Fruit fly (Drosophila melanogaster) whole organism, wandering third instar larva: ENCODE results near the gene Ptip.

Experiments
- Abd-B ChIP-seq: fragments of >200 bp; optimal IDR thresholded peaks from 2 replicates; lab custom pipeline; 2017; ENCODE audit warnings: missing biosample characterization, missing genetic modification characterization
- CG32264 ChIP-seq: fragments of 200-800 bp; sonication (Bioruptor generic); optimal IDR thresholded peaks from 2 replicates; lab custom pipeline; 2016; ENCODE audit warnings: missing biosample characterization, missing genetic modification characterization
- CG9705 ChIP-seq: fragments of 200-800 bp; sonication (Bioruptor generic); optimal IDR thresholded peaks from 2 replicates; lab custom pipeline; 2018; ENCODE audit warnings: missing biosample characterization, mild to moderate bottlenecking, missing genetic modification characterization
- CrebA ChIP-seq: fragments of 200-800 bp; sonication (Bioruptor generic); optimal IDR thresholded peaks from 2 replicates; lab custom pipeline; 2016; ENCODE audit warnings: missing biosample characterization, mild to moderate bottlenecking, missing genetic modification characterization, borderline replicate concordance
- Dfd ChIP-seq: fragments of >200 bp; optimal IDR thresholded peaks from 2 replicates; lab custom pipeline; 2017; ENCODE audit warnings: missing biosample characterization, missing genetic modification characterization
- Dif ChIP-seq: fragments of 200-275, 200-300 bp; sonication (Bioruptor generic); optimal IDR thresholded peaks from 2 replicates; lab custom pipeline; 2018; ENCODE audit warnings: missing biosample characterization, missing genetic modification characterization; ENCODE audit not compliant: partially characterized antibody
- GATAd ChIP-seq: sonication (Bioruptor generic); optimal IDR thresholded peaks from 2 replicates; lab custom pipeline; 2016; ENCODE audit warnings: missing biosample characterization, missing genetic modification characterization
- HLH106 ChIP-seq: fragments of 200-800 bp; optimal IDR thresholded peaks from 3 replicates; lab custom pipeline; 2019; ENCODE audit warnings: missing biosample characterization, mild to moderate bottlenecking, missing genetic modification characterization, moderate library complexity
- Hnf4 ChIP-seq: fragments of 200-800 bp; sonication (Bioruptor generic); optimal IDR thresholded peaks from 2 replicates; lab custom pipeline; 2016; ENCODE audit warnings: missing biosample characterization, mild to moderate bottlenecking, missing genetic modification characterization
- Hr78 ChIP-seq: fragments of >200 bp; optimal IDR thresholded peaks from 2 replicates; lab custom pipeline; 2017; ENCODE audit warnings: missing biosample characterization, missing genetic modification characterization
- Hr83 ChIP-seq: fragments of 200-300 bp; sonication (Bioruptor generic); optimal IDR thresholded peaks from 2 replicates; lab custom pipeline; 2016; ENCODE audit warnings: missing biosample characterization, mild to moderate bottlenecking, missing genetic modification characterization, moderate library complexity; ENCODE audit not compliant: poor library complexity, severe bottlenecking
- Jra ChIP-seq: sonication (Bioruptor generic); optimal IDR thresholded peaks from 2 replicates; lab custom pipeline; 2016; ENCODE audit warnings: missing biosample characterization, missing genetic modification characterization
- Myc ChIP-seq: fragments of >200 bp; optimal IDR thresholded peaks from 2 replicates; lab custom pipeline; 2017
- N ChIP-seq: fragments of >200 bp; optimal IDR thresholded peaks from 2 replicates; lab custom pipeline; 2018; ENCODE audit warnings: missing biosample characterization, missing external identifiers, missing genetic modification characterization
- OdsH ChIP-seq: fragments of 200-800 bp; sonication (Bioruptor generic); optimal IDR thresholded peaks from 2 replicates; lab custom pipeline; 2016; ENCODE audit warnings: missing biosample characterization, mild to moderate bottlenecking, missing genetic modification characterization
- Rel ChIP-seq, 2 experiments: fragments of 200-800 bp; sonication (Bioruptor generic) in 1 of 2; optimal IDR thresholded peaks; 2 replicates in 1 of 2; 3 replicates in 1 of 2; lab custom pipeline; 2016 to 2019; ENCODE audit warnings: mild to moderate bottlenecking in 2 of 2, missing biosample characterization in 2 of 2, missing genetic modification characterization in 2 of 2, moderate library complexity in 1 of 2
- Sp1 ChIP-seq: fragments of 200-800 bp; sonication (Bioruptor generic); optimal IDR thresholded peaks from 3 replicates; lab custom pipeline; 2019; ENCODE audit warnings: missing biosample characterization, mild to moderate bottlenecking, missing genetic modification characterization, moderate library complexity
- Vsx2 ChIP-seq: fragments of 200-300, 225-300 bp; sonication (Bioruptor generic); optimal IDR thresholded peaks from 2 replicates; lab custom pipeline; 2018; ENCODE audit warnings: missing biosample characterization, missing genetic modification characterization; ENCODE audit not compliant: partially characterized antibody
- br ChIP-seq: fragments of 200-800 bp; sonication (Bioruptor generic); optimal IDR thresholded peaks from 2 replicates; lab custom pipeline; 2016; ENCODE audit warnings: missing biosample characterization, missing genetic modification characterization
- brk ChIP-seq: fragments of 200-800 bp; sonication (Bioruptor generic); optimal IDR thresholded peaks from 2 replicates; lab custom pipeline; 2016; ENCODE audit warnings: missing biosample characterization, mild to moderate bottlenecking, missing genetic modification characterization
- dl ChIP-seq, 2 experiments: fragments of 175-275, 200-275 bp in 1 of 2; fragments of 200-275 bp in 1 of 2; sonication (Bioruptor generic); optimal IDR thresholded peaks; lab custom pipeline; 2018; ENCODE audit warnings: mild to moderate bottlenecking in 2 of 2, missing biosample characterization in 2 of 2, missing genetic modification characterization in 2 of 2, moderate library complexity in 2 of 2; ENCODE audit not compliant: partially characterized antibody in 2 of 2, insufficient read depth in 1 of 2
- dmrt93B ChIP-seq: fragments of 200-800 bp; sonication (Bioruptor generic); optimal IDR thresholded peaks from 2 replicates; lab custom pipeline; 2018; ENCODE audit warnings: missing biosample characterization, mild to moderate bottlenecking, missing genetic modification characterization
- dsf ChIP-seq: sonication (Bioruptor generic); optimal IDR thresholded peaks from 2 replicates; lab custom pipeline; 2016; ENCODE audit warnings: missing biosample characterization, missing genetic modification characterization, borderline replicate concordance
- ey ChIP-seq: fragments of 200-800 bp; sonication (Bioruptor generic); optimal IDR thresholded peaks from 2 replicates; lab custom pipeline; 2016; ENCODE audit warnings: missing biosample characterization, missing genetic modification characterization
- foxo ChIP-seq, 2 experiments: fragments of 200-800 bp; sonication (Bioruptor generic); optimal IDR thresholded peaks; 2 replicates in 1 of 2; 3 replicates in 1 of 2; lab custom pipeline; 2016 to 2017; ENCODE audit warnings: missing biosample characterization in 2 of 2, missing genetic modification characterization in 2 of 2
- fru ChIP-seq: fragments of 200-800 bp; sonication (Bioruptor generic); optimal IDR thresholded peaks from 3 replicates; lab custom pipeline; 2016; ENCODE audit warnings: missing biosample characterization, mild to moderate bottlenecking, missing genetic modification characterization
- h ChIP-seq: fragments of 200-800 bp; sonication (Bioruptor generic); optimal IDR thresholded peaks from 3 replicates; lab custom pipeline; 2016; ENCODE audit warnings: missing biosample characterization, mild to moderate bottlenecking, missing genetic modification characterization
- jim ChIP-seq: fragments of 175-275, 200-325 bp; sonication (Bioruptor generic); optimal IDR thresholded peaks from 2 replicates; lab custom pipeline; 2016; ENCODE audit warnings: missing biosample characterization, mild to moderate bottlenecking, missing genetic modification characterization
- lola ChIP-seq: fragments of >200 bp; optimal IDR thresholded peaks from 2 replicates; lab custom pipeline; 2017; ENCODE audit warnings: missing biosample characterization, missing genetic modification characterization
- pan ChIP-seq: fragments of >200 bp; optimal IDR thresholded peaks from 2 replicates; lab custom pipeline; 2017
- psq ChIP-seq: fragments of 200-800 bp; sonication (Bioruptor generic); optimal IDR thresholded peaks from 3 replicates; lab custom pipeline; 2017; ENCODE audit warnings: missing biosample characterization, mild to moderate bottlenecking, missing genetic modification characterization, moderate library complexity
- rgr ChIP-seq: fragments of 200-800 bp; sonication (Bioruptor generic); optimal IDR thresholded peaks from 3 replicates; lab custom pipeline; 2016; ENCODE audit warnings: missing biosample characterization, mild to moderate bottlenecking, missing genetic modification characterization
- sage ChIP-seq: fragments of 200-800 bp; sonication (Bioruptor generic); optimal IDR thresholded peaks from 2 replicates; lab custom pipeline; 2016; ENCODE audit warnings: missing biosample characterization, mild to moderate bottlenecking, missing genetic modification characterization
- sv ChIP-seq: fragments of 200-800 bp; sonication (Bioruptor generic); optimal IDR thresholded peaks from 3 replicates; lab custom pipeline; 2016; ENCODE audit warnings: missing biosample characterization, missing genetic modification characterization
- tai ChIP-seq: sonication (Bioruptor generic); optimal IDR thresholded peaks from 2 replicates; lab custom pipeline; 2016; ENCODE audit warnings: missing biosample characterization, missing genetic modification characterization
- usp ChIP-seq: fragments of >200 bp; optimal IDR thresholded peaks from 2 replicates; lab custom pipeline; 2017; ENCODE audit warnings: missing biosample characterization, missing genetic modification characterization
- woc ChIP-seq: sonication (Bioruptor generic); optimal IDR thresholded peaks from 2 replicates; lab custom pipeline; 2016; ENCODE audit warnings: missing biosample characterization, mild to moderate bottlenecking, missing genetic modification characterization

The Ptip gene

DNA sequence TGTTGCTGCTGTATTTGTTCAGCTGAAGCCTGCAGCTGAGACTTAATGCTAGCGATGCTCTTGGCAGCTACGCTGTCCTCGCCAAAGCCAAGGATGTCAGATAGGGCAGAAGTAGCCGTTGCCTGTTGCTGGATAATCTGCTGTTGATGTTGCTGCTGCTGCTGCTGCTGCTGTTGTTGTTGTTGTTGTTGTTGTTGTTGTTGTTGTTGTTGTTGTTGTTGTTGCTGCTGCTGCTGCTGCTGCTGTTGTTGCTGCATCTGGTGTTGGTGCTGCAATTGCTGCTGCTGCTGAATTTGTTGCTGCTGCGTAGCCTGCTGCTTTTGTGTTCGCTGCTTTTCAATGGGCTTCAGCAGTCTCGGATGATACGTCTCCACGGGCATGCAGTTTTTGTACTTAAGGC is 1.4 kb downstream of the Ptip start:
- TF ChIP-seq jim (no peak), Dfd (GFP tag; lab: Kevin White, UChicago) (peak; percentile 88), Jra (GFP tag; lab: Kevin White, UChicago) (no peak)

DNA sequence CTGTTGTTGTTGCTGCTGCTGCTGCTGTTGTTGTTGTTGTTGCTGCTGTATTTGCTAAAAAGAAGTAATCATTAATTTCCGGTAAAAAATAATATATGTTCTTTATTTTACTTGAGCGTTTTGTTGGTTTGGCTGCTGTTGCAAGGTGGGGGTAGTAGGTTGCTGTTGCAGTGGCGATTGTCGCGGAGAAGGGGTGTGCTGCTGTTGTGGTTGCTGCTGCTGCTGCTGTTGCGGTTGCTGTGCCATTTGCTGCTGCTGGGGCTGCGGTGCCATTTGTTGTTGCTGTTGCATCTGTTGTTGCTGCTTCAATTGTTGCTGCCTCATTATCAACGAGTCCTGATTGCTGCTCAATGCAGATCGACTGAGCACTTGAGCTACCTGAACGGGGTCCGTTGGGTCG is 3.2 kb downstream of the Ptip start:
- TF ChIP-seq br (GFP tag; lab: Kevin White, UChicago) (no peak), Dfd (GFP tag; lab: Kevin White, UChicago) (peak; percentile 93), Abd-B (GFP tag; lab: Kevin White, UChicago) (no peak), Rel (GFP tag; optimal IDR thresholded peaks at IDR 0.05; lab: Kevin White, UChicago) (no peak), Rel (tag; optimal IDR thresholded peaks at IDR 0.05; lab: Kevin White, UChicago) (no peak), h (no peak)

- TF ChIP-seq CrebA (GFP tag; lab: Kevin White, UChicago) (no peak), psq (GFP tag; lab: Kevin White, UChicago) (peak; percentile 85)
Observed at dm6 chr3L:14006704-14007126, 22.2 kb downstream of the Ptip start.

dm6 chr3L:14005627-14006287 is 23.2 kb downstream of the Ptip start:
- TF ChIP-seq dsf, result no peak
- no peak for TF ChIP-seq N (GFP tag; lab: Kevin White, UChicago)
- TF ChIP-seq Myc (lab: Kevin White, UChicago), result no peak
- no peak for TF ChIP-seq Sp1
- no peak for TF ChIP-seq usp (GFP tag; lab: Kevin White, UChicago)
- TF ChIP-seq CG9705, result no peak
- no peak for TF ChIP-seq Vsx2 (GFP tag; lab: Kevin White, UChicago)
- TF ChIP-seq CrebA (GFP tag; lab: Kevin White, UChicago), result no peak
- TF ChIP-seq h, result no peak
- no peak for TF ChIP-seq Jra (GFP tag; lab: Kevin White, UChicago)
- no peak for TF ChIP-seq sv (GFP tag; lab: Kevin White, UChicago)
- TF ChIP-seq CG32264 (GFP tag; lab: Kevin White, UChicago), result no peak
- TF ChIP-seq brk (GFP tag; lab: Kevin White, UChicago), result no peak
- TF ChIP-seq, all 38 proteins: peak for 0

dm6 chr3L:14004963-14005458 is 23.9 kb downstream of the Ptip start:
- TF ChIP-seq woc (GFP tag; lab: Kevin White, UChicago) (peak; percentile 94), dmrt93B (GFP tag; lab: Kevin White, UChicago) (peak; percentile 96), br (GFP tag; lab: Kevin White, UChicago) (peak; percentile 99), lola (GFP tag; lab: Kevin White, UChicago) (no peak), Hr83 (GFP tag; lab: Kevin White, UChicago) (peak; percentile 89), pan (lab: Kevin White, UChicago) (no peak), CrebA (GFP tag; lab: Kevin White, UChicago) (no peak), CG32264 (GFP tag; lab: Kevin White, UChicago) (peak; percentile 98), Hr78 (GFP tag; lab: Kevin White, UChicago) (no peak), Vsx2 (GFP tag; lab: Kevin White, UChicago) (no peak), jim (peak; percentile 41), fru (GFP tag; lab: Kevin White, UChicago) (peak; percentile 99), Myc (lab: Kevin White, UChicago) (no peak), Rel (GFP tag; optimal IDR thresholded peaks at IDR 0.05; lab: Kevin White, UChicago) (peak; percentile 91), Rel (tag; optimal IDR thresholded peaks at IDR 0.05; lab: Kevin White, UChicago) (peak; percentile 95), dsf (peak; percentile 75), HLH106 (peak; percentile 90), sv (GFP tag; lab: Kevin White, UChicago) (peak; percentile 95), usp (GFP tag; lab: Kevin White, UChicago) (no peak), rgr (GFP tag; lab: Kevin White, UChicago) (peak; percentile 99), brk (GFP tag; lab: Kevin White, UChicago) (no peak), dl (GFP tag; optimal IDR thresholded peaks at IDR 0.05; lab: Kevin White, UChicago; ENCODE audit: insufficient read depth in 1 of 2, partially characterized antibody in 2 of 2) (no peak), ey (GFP tag; lab: Kevin White, UChicago) (peak; percentile 99), Dfd (GFP tag; lab: Kevin White, UChicago) (no peak), OdsH (GFP tag; lab: Kevin White, UChicago) (peak; percentile 99), N (GFP tag; lab: Kevin White, UChicago) (no peak), Abd-B (GFP tag; lab: Kevin White, UChicago) (no peak), h (peak; percentile 99), GATAd (GFP tag; lab: Kevin White, UChicago) (no peak), CG9705 (peak; percentile 82), sage (no peak), psq (GFP tag; lab: Kevin White, UChicago) (peak; percentile 97), foxo (GFP tag; optimal IDR thresholded peaks at IDR 0.05; lab: Kevin White, UChicago) (peak; percentile 96 to 99), Jra (GFP tag; lab: Kevin White, UChicago) (no peak), Hnf4 (GFP tag; lab: Kevin White, UChicago) (no peak), Dif (no peak), tai (GFP tag; lab: Kevin White, UChicago) (no peak)
